Worm (Caenorhabditis elegans): ENCODE data around the gene T13A10.1.

DNA sequence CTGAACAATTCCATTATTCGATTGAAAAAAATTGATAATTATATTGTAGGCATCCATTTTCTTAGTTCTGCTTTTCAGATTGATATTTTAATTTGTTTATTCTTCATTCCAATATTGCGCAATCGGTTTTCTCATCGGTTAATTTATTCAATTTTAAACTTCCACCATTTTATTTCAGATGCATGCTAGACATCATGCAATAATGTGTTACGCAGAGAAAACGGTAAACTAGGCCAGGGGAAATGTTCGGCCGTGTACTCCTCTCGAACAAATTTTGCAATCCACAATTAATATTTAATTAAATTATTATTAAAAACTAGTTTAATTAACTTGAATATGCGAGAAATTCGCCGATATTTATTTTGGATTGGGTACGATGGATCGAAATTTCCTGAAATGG lies 45.8 kb downstream of the T13A10.1 start, which contains the start of gene Y73B6BL.29:
- TF ChIP-seq tra-4 (tag; optimal IDR thresholded peaks at IDR 0.05), result no peak
- TF ChIP-seq hmbx-1 (tag; optimal IDR thresholded peaks at IDR 0.05), result peak; percentile 25
- TF ChIP-seq ama-1 (optimal IDR thresholded peaks at IDR 0.05), result no peak

All from whole organism, early embryonic.